Fruit fly (Drosophila melanogaster): ENCODE measurements around the gene br.

dm6 chrX:1623163-1623562 lies 48.2 kb downstream of the br start:
- TF ChIP-seq usp (GFP tag; optimal IDR thresholded peaks at IDR 0.05) (no peak), psq (GFP tag; optimal IDR thresholded peaks at IDR 0.05) (peak; percentile 61), dsf (GFP tag; optimal IDR thresholded peaks at IDR 0.05; ENCODE audit: borderline replicate concordance) (no peak), foxo (GFP tag; optimal IDR thresholded peaks at IDR 0.05) (peak in 1 of 2 experiments; percentile 27), Hr78 (GFP tag; optimal IDR thresholded peaks at IDR 0.05) (no peak), Abd-B (GFP tag; optimal IDR thresholded peaks at IDR 0.05) (no peak), br (GFP tag; optimal IDR thresholded peaks at IDR 0.05) (no peak), GATAd (GFP tag; optimal IDR thresholded peaks at IDR 0.05) (no peak), Vsx2 (GFP tag; optimal IDR thresholded peaks at IDR 0.05; ENCODE audit: partially characterized antibody) (no peak), dl (GFP tag; optimal IDR thresholded peaks at IDR 0.05; ENCODE audit: insufficient read depth in 1 of 2, partially characterized antibody in 2 of 2) (peak in 1 of 2 experiments; percentile 22), fru (GFP tag; optimal IDR thresholded peaks at IDR 0.05) (no peak), N (GFP tag; optimal IDR thresholded peaks at IDR 0.05) (no peak), lola (GFP tag; optimal IDR thresholded peaks at IDR 0.05) (no peak)
